Fruit fly (Drosophila melanogaster): Measurements from ENCODE around the gene Arl4.

DNA sequence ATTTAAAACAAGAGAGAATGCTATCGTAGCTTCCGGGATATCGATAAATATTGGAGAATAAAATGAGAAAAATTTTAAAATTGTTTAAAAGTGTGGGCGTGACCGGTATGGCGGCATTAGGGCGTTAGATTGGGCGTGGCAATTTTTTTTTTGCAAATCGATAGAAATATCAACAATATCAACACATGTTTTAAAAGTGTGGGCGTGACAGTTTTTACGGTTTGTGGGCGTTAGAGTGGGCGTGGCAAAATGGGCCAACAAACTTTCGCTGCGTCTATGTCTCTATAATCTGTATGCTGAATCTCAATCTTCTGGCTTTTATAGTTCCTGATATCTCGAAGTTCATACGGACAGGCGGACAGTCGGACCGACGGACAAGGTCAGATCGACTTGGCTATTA is 30.1 kb downstream of the Arl4 start:
- TF ChIP-seq CG12605 (GFP tag; IDR thresholded peaks at IDR 0.05) (no peak), CG13204 (GFP tag; optimal IDR thresholded peaks at IDR 0.05) (no peak), gl (tag; optimal IDR thresholded peaks at IDR 0.05) (no peak), Snoo (tag; optimal IDR thresholded peaks at IDR 0.05) (no peak)
